Worm (Caenorhabditis elegans): ENCODE data around the gene K07E3.9.
A peak's percentile ranks its signal among the peaks of the same experiment; 100 is the strongest.

The K07E3.9 gene

ce11 chrX:8086725-8087641 lies 21.0 kb upstream of the K07E3.9 start (continued):
- TF ChIP-seq madf-5 (GFP tag; IDR thresholded peaks at IDR 0.05) (no peak), ceh-62 (tag; optimal IDR thresholded peaks at IDR 0.05) (no peak), lsy-2 (tag; optimal IDR thresholded peaks at IDR 0.05) (peak in 1 of 2 experiments; percentile 19), ztf-7 (tag; optimal IDR thresholded peaks at IDR 0.05) (no peak), dpl-1 (GFP tag; optimal IDR thresholded peaks at IDR 0.05) (no peak), mxl-2 (GFP tag; conservative IDR thresholded peaks at IDR 0.05) (no peak), F10B5.3 (tag; optimal IDR thresholded peaks at IDR 0.05) (no peak), lin-38 (GFP tag; IDR thresholded peaks at IDR 0.05) (peak; percentile 36; the same call in 1 of the 2 replicates), nhr-11 (tag; optimal IDR thresholded peaks at IDR 0.05) (no peak), egl-27 (tag; optimal IDR thresholded peaks at IDR 0.05) (no peak), cey-2 (tag; optimal IDR thresholded peaks at IDR 0.05; ENCODE audit: borderline replicate concordance, insufficient read depth) (no peak), F26F4.8 (GFP tag; conservative IDR thresholded peaks at IDR 0.05) (no peak)

ce11 chrX:8088474-8088873 lies 19.5 kb upstream of the K07E3.9 start, which contains the start of gene vem-1:
TSS of gene vem-1 (minus strand) at chrX:8088574.
- TF ChIP-seq vab-7 (GFP tag; IDR thresholded peaks at IDR 0.05), result 0 out of 2 replicates have a peak, but pooled peaks have one; percentile 13
- no peak for TF ChIP-seq ama-1 (optimal IDR thresholded peaks at IDR 0.05)
- TF ChIP-seq F10B5.3 (tag; optimal IDR thresholded peaks at IDR 0.05), result no peak
- no peak for TF ChIP-seq F44E2.7 (GFP tag; IDR thresholded peaks at IDR 0.05)
- TF ChIP-seq lim-7 (GFP tag; IDR thresholded peaks at IDR 0.05), result 0 out of 2 replicates have a peak, but pooled peaks have one; percentile 40
- no peak for TF ChIP-seq ZK337.2 (GFP tag; IDR thresholded peaks at IDR 0.05)
- no peak for TF ChIP-seq madf-5 (GFP tag; IDR thresholded peaks at IDR 0.05)
- TF ChIP-seq ztf-7 (tag; optimal IDR thresholded peaks at IDR 0.05), result no peak
- no peak for TF ChIP-seq ctbp-1 (GFP tag; IDR thresholded peaks at IDR 0.05)
- no peak for TF ChIP-seq ces-1 (GFP tag; optimal IDR thresholded peaks at IDR 0.05)
- TF ChIP-seq gei-8 (GFP tag; optimal IDR thresholded peaks at IDR 0.05), result no peak
- TF ChIP-seq nhr-11 (tag; optimal IDR thresholded peaks at IDR 0.05), result no peak
- TF ChIP-seq nhr-76 (tag; optimal IDR thresholded peaks at IDR 0.05), result no peak
- TF ChIP-seq nhr-41 (GFP tag; IDR thresholded peaks at IDR 0.05), result no peak
- TF ChIP-seq hif-1 (tag; optimal IDR thresholded peaks at IDR 0.05), result peak in 1 of 2 experiments; percentile 56
- 0 out of 2 replicates have a peak, but pooled peaks have one; percentile 35 for TF ChIP-seq tra-1 (GFP tag; IDR thresholded peaks at IDR 0.05)
- TF ChIP-seq spr-1 (tag; optimal IDR thresholded peaks at IDR 0.05), result no peak
- TF ChIP-seq sdz-12 (GFP tag; optimal IDR thresholded peaks at IDR 0.05), result peak; percentile 18
- no peak for TF ChIP-seq lsy-2 (tag; optimal IDR thresholded peaks at IDR 0.05)
- no peak for TF ChIP-seq F49E8.2 (tag; optimal IDR thresholded peaks at IDR 0.05; ENCODE audit: borderline replicate concordance)

DNA sequence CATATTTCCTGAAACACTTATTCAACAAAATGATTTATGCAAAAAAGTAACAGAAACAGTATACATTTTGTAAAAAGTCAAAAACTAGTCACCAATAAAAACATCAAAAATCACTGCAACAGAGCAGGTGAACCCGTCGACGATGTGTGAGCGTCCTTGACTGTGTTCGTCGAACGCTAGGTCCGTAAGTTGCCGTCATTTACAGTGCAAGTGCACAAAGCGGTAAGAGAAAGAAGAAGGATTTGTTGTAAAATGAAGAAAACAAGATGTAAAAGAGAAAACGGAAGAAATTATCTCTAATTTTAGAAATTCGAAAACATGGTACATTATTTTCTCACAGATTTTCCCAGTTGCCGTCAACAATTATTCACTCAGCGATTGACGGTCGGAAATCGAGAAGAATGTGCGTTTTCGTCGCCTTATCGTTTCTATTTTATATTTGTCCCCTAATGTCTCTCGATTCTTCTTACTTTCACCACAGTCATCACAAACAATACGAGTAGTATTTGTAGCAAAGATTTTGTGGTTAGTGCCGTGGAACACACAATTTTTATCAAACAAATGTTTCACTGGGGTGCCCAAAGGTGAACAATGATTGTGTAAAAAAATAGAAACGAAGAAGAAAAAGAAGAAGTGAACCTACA lies 18.6 kb upstream of the K07E3.9 start:
- TF ChIP-seq zip-11 (GFP tag; IDR thresholded peaks at IDR 0.05) (no peak), ZK546.5 (tag; optimal IDR thresholded peaks at IDR 0.05) (no peak), zag-1 (tag; optimal IDR thresholded peaks at IDR 0.05) (no peak), nhr-77 (tag; optimal IDR thresholded peaks at IDR 0.05) (peak; percentile 70), unc-62 (GFP tag; optimal IDR thresholded peaks at IDR 0.05 in 1 of 2) (no peak), unc-62 (tag; optimal IDR thresholded peaks at IDR 0.05) (no peak), nhr-10 (tag; optimal IDR thresholded peaks at IDR 0.05) (peak; percentile 44), nhr-102 (tag; optimal IDR thresholded peaks at IDR 0.05) (peak; percentile 50), attf-4 (tag; optimal IDR thresholded peaks at IDR 0.05) (no peak), lim-7 (GFP tag; IDR thresholded peaks at IDR 0.05) (no peak), egl-43 (GFP tag; IDR thresholded peaks at IDR 0.05) (no peak), F26F4.8 (GFP tag; conservative IDR thresholded peaks at IDR 0.05) (no peak), lir-3 (tag; optimal IDR thresholded peaks at IDR 0.05) (no peak), jun-1 (tag; optimal IDR thresholded peaks at IDR 0.05) (peak; percentile 0), duxl-1 (tag; optimal IDR thresholded peaks at IDR 0.05; ENCODE audit: poor library complexity) (no peak), R02D3.7 (tag; optimal IDR thresholded peaks at IDR 0.05) (no peak), mes-2 (tag; optimal IDR thresholded peaks at IDR 0.05; ENCODE audit: poor library complexity, severe bottlenecking) (peak; percentile 39), dmd-6 (GFP tag; IDR thresholded peaks at IDR 0.05) (peak; percentile 59), nhr-28 (tag; optimal IDR thresholded peaks at IDR 0.05) (peak; percentile 97), lin-15B (tag; optimal IDR thresholded peaks at IDR 0.05) (no peak), nhr-237 (tag; optimal IDR thresholded peaks at IDR 0.05) (no peak)
